Worm (Caenorhabditis elegans): Measurements from ENCODE around the gene cku-80.

ce11 chrIII:4390421-4390820, 29.2 kb upstream of the cku-80 start:
- TF ChIP-seq pha-2 (tag; optimal IDR thresholded peaks at IDR 0.05) (no peak), ceh-31 (tag; optimal IDR thresholded peaks at IDR 0.05) (no peak), nhr-11 (tag; optimal IDR thresholded peaks at IDR 0.05) (no peak), unc-55 (GFP tag; optimal IDR thresholded peaks at IDR 0.05) (no peak), ama-1 (optimal IDR thresholded peaks at IDR 0.05) (no peak), tbx-2 (tag; optimal IDR thresholded peaks at IDR 0.05) (no peak), pqm-1 (tag; optimal IDR thresholded peaks at IDR 0.05) (no peak), ceh-14 (tag; optimal IDR thresholded peaks at IDR 0.05) (no peak), ttx-3 (tag; optimal IDR thresholded peaks at IDR 0.05) (no peak), hlh-15 (tag; optimal IDR thresholded peaks at IDR 0.05) (no peak), pha-4 (tag; optimal IDR thresholded peaks at IDR 0.05) (no peak), elt-2 (tag; optimal IDR thresholded peaks at IDR 0.05) (no peak), sdc-2 (tag; optimal IDR thresholded peaks at IDR 0.05) (no peak), lin-11 (tag; optimal IDR thresholded peaks at IDR 0.05) (no peak)

Measured in whole organism, late embryonic.